Fruit fly (Drosophila melanogaster) whole organism, embryonic: ENCODE results near the gene CG44004.

ENCODE experiments used
- Asciz ChIP-seq: fragments of 200-800 bp; sonication (Bioruptor generic); optimal IDR thresholded peaks from 2 replicates; lab custom pipeline; 2017; ENCODE audit warnings: missing biosample characterization, mild to moderate bottlenecking, missing genetic modification characterization, missing genetic modification reagents
- Blimp-1 ChIP-seq: fragments of 200-800 bp; sonication (Bioruptor generic); optimal IDR thresholded peaks from 3 replicates; lab custom pipeline; 2018; ENCODE audit warnings: missing biosample characterization, missing genetic modification characterization, mild to moderate bottlenecking, moderate library complexity, missing genetic modification reagents
- CG10431 ChIP-seq: fragments of 200-800 bp; sonication (Bioruptor generic); optimal IDR thresholded peaks from 3 replicates; lab custom pipeline; 2018; ENCODE audit warnings: missing biosample characterization, mild to moderate bottlenecking, missing genetic modification characterization
- CG11560 ChIP-seq: fragments of 200-800 bp; sonication (Bioruptor generic); IDR thresholded peaks from 3 replicates; pipeline ENCODE4 v1.3.6; 2022; ENCODE audit warnings: missing biosample characterization, missing genetic modification characterization
- CG12104 ChIP-seq: fragments of 200-800 bp; sonication (Bioruptor generic); optimal IDR thresholded peaks from 3 replicates; lab custom pipeline; 2016; ENCODE audit warnings: missing biosample characterization, missing genetic modification characterization
- CG12219 ChIP-seq: fragments of 200-800 bp; sonication (Bioruptor generic); optimal IDR thresholded peaks from 3 replicates; lab custom pipeline; 2018; ENCODE audit warnings: missing biosample characterization, mild to moderate bottlenecking, missing genetic modification characterization
- CG13123 ChIP-seq: fragments of 200-800 bp; sonication (Bioruptor generic); optimal IDR thresholded peaks from 2 replicates; lab custom pipeline; 2016; ENCODE audit warnings: missing biosample characterization, missing genetic modification characterization
- CG18262 ChIP-seq: fragments of 200-800 bp; optimal IDR thresholded peaks from 3 replicates; lab custom pipeline; 2019; ENCODE audit warnings: missing biosample characterization, mild to moderate bottlenecking, missing genetic modification characterization, moderate library complexity
- CG2875 ChIP-seq: fragments of 200-800 bp; sonication (Bioruptor generic); optimal IDR thresholded peaks from 2 replicates; lab custom pipeline; 2017; ENCODE audit warnings: missing biosample characterization, mild to moderate bottlenecking, missing genetic modification characterization, missing genetic modification reagents
- CG32767 ChIP-seq: fragments of 200-800 bp; sonication (Bioruptor generic); IDR thresholded peaks from 2 replicates; pipeline ENCODE4 v1.3.6; 2022; ENCODE audit warnings: missing biosample characterization, missing genetic modification characterization
- CG3995 ChIP-seq: fragments of 200-800 bp; sonication (Bioruptor generic); optimal IDR thresholded peaks from 3 replicates; lab custom pipeline; 2016; ENCODE audit warnings: missing biosample characterization, missing genetic modification characterization
- CG4854 ChIP-seq: fragments of 200-800 bp; sonication (Bioruptor generic); optimal IDR thresholded peaks from 2 replicates; lab custom pipeline; 2016; ENCODE audit warnings: missing biosample characterization, missing genetic modification characterization, inconsistent platforms
- CG6813 ChIP-seq: fragments of 200-800 bp; sonication (Bioruptor generic); optimal IDR thresholded peaks from 2 replicates; lab custom pipeline; 2017; ENCODE audit warnings: missing biosample characterization, missing genetic modification characterization, mild to moderate bottlenecking, moderate library complexity, missing genetic modification reagents
- CG7372 ChIP-seq: fragments of 200-800 bp; sonication (Bioruptor generic); IDR thresholded peaks from 2 replicates; pipeline ENCODE4 v1.3.6; 2022; ENCODE audit warnings: missing biosample characterization, missing genetic modification characterization
- CG7556 ChIP-seq: fragments of 200-800 bp; sonication (Bioruptor generic); optimal IDR thresholded peaks from 2 replicates; lab custom pipeline; 2017; ENCODE audit warnings: missing biosample characterization, mild to moderate bottlenecking, missing genetic modification characterization
- CG8388 ChIP-seq: fragments of 200-800 bp; sonication (Bioruptor generic); optimal IDR thresholded peaks from 2 replicates; lab custom pipeline; 2019; ENCODE audit warnings: missing biosample characterization, mild to moderate bottlenecking, missing genetic modification characterization, moderate library complexity
- E2f2 ChIP-seq: fragments of 200-800 bp; sonication (Bioruptor generic); IDR thresholded peaks from 2 replicates; pipeline ENCODE4 v1.3.6; 2022; ENCODE audit warnings: missing biosample characterization, missing genetic modification characterization
- Hr78 ChIP-seq, 2 experiments: fragments of 200-800 bp in 1 of 2; fragments of >200 bp in 1 of 2; sonication (Bioruptor generic) in 1 of 2; optimal IDR thresholded peaks; 2 replicates each; lab custom pipeline; 2017 to 2019; ENCODE audit warnings: missing biosample characterization in 2 of 2, missing genetic modification characterization in 2 of 2, mild to moderate bottlenecking in 1 of 2, moderate library complexity in 1 of 2
- MBD-R2 ChIP-seq: fragments of 200-800 bp; sonication (Bioruptor generic); IDR thresholded peaks from 2 replicates; pipeline ENCODE4 v1.3.6; 2022; ENCODE audit warnings: missing biosample characterization, missing genetic modification characterization
- Optix ChIP-seq: fragments of 200-800 bp; sonication (Bioruptor generic); IDR thresholded peaks from 3 replicates; pipeline ENCODE4 v1.3.6; 2022; ENCODE audit warnings: missing biosample characterization, missing genetic modification characterization
- Ptx1 ChIP-seq: fragments of 200-800 bp; sonication (Bioruptor generic); IDR thresholded peaks from 2 replicates; pipeline ENCODE4 v1.3.6; 2022; ENCODE audit warnings: missing biosample characterization, missing genetic modification characterization
- Trl ChIP-seq, 3 experiments: fragments of >200 bp in 2 of 3; fragments of 200-800 bp in 1 of 3; sonication (Bioruptor generic) in 1 of 3; optimal IDR thresholded peaks; 2 replicates in 1 of 3; 3 replicates in 2 of 3; lab custom pipeline; 2016 to 2017; ENCODE audit warnings: missing biosample characterization in 1 of 3, missing genetic modification characterization in 1 of 3
- ac ChIP-seq: fragments of 200-800 bp; sonication (Bioruptor generic); optimal IDR thresholded peaks from 3 replicates; lab custom pipeline; 2017; ENCODE audit warnings: missing biosample characterization, mild to moderate bottlenecking, missing genetic modification characterization
- bsh ChIP-seq, 2 experiments: fragments of 200-800 bp; sonication (Bioruptor generic); optimal IDR thresholded peaks; 2 replicates each; lab custom pipeline; 2017 to 2018; ENCODE audit warnings: mild to moderate bottlenecking in 2 of 2, missing biosample characterization in 2 of 2, missing genetic modification characterization in 2 of 2, moderate library complexity in 1 of 2
- chinmo ChIP-seq: fragments of 200-800 bp; sonication (Bioruptor generic); IDR thresholded peaks from 4 replicates; pipeline ENCODE4 v1.3.6; 2022; ENCODE audit warnings: missing biosample characterization, missing genetic modification characterization; ENCODE audit not compliant: partially characterized antibody
- da ChIP-seq: fragments of 200-800 bp; sonication (Bioruptor generic); optimal IDR thresholded peaks from 2 replicates; lab custom pipeline; 2016; ENCODE audit warnings: missing biosample characterization, missing genetic modification characterization
- danr ChIP-seq: fragments of 200-800 bp; sonication (Bioruptor generic); IDR thresholded peaks from 2 replicates; pipeline ENCODE4 v1.3.6; 2022; ENCODE audit warnings: missing biosample characterization, missing genetic modification characterization
- dati ChIP-seq: fragments of 200-800 bp; sonication (Bioruptor generic); IDR thresholded peaks from 2 replicates; pipeline ENCODE4 v1.3.6; 2022; ENCODE audit warnings: missing biosample characterization, missing genetic modification characterization
- dmrt99B ChIP-seq: fragments of 200-800 bp; sonication (Bioruptor generic); optimal IDR thresholded peaks from 2 replicates; lab custom pipeline; 2018; ENCODE audit warnings: missing biosample characterization, mild to moderate bottlenecking, missing genetic modification characterization, moderate library complexity
- ems ChIP-seq: fragments of 200-800 bp; sonication (Bioruptor generic); optimal IDR thresholded peaks from 3 replicates; lab custom pipeline; 2016; ENCODE audit warnings: missing biosample characterization, missing genetic modification characterization
- hth ChIP-seq: fragments of >200 bp; optimal IDR thresholded peaks from 2 replicates; lab custom pipeline; 2017; ENCODE audit warnings: inconsistent platforms
- lab ChIP-seq: fragments of 200-800 bp; sonication (Bioruptor generic); optimal IDR thresholded peaks from 3 replicates; lab custom pipeline; 2017; ENCODE audit warnings: missing biosample characterization, missing genetic modification characterization, mild to moderate bottlenecking, moderate library complexity, missing genetic modification reagents
- nau ChIP-seq: fragments of 200-800 bp; sonication (Bioruptor generic); optimal IDR thresholded peaks from 3 replicates; lab custom pipeline; 2017; ENCODE audit warnings: missing biosample characterization, mild to moderate bottlenecking, missing genetic modification characterization, missing genetic modification reagents
- nom ChIP-seq: fragments of 200-800 bp; sonication (Bioruptor generic); optimal IDR thresholded peaks from 2 replicates; lab custom pipeline; 2017; ENCODE audit warnings: missing biosample characterization, missing genetic modification characterization, mild to moderate bottlenecking, moderate library complexity, missing genetic modification reagents
- pho ChIP-seq: fragments of 200-800 bp; sonication (Bioruptor generic); optimal IDR thresholded peaks from 2 replicates; lab custom pipeline; 2016; ENCODE audit warnings: missing biosample characterization, missing genetic modification characterization
- stwl ChIP-seq: fragments of 200-800 bp; sonication (Bioruptor generic); optimal IDR thresholded peaks from 3 replicates; lab custom pipeline; 2018; ENCODE audit warnings: missing biosample characterization, mild to moderate bottlenecking, missing genetic modification characterization, moderate library complexity
- tgo ChIP-seq: fragments of 200-800 bp; sonication (Bioruptor generic); IDR thresholded peaks from 3 replicates; pipeline ENCODE4 v1.3.6; 2022; ENCODE audit warnings: missing biosample characterization, missing genetic modification characterization
- wdn ChIP-seq: fragments of 200-800 bp; sonication (Bioruptor generic); IDR thresholded peaks from 2 replicates; pipeline ENCODE4 v1.3.6; 2022; ENCODE audit warnings: missing biosample characterization, missing genetic modification characterization
- zf30C ChIP-seq: fragments of 200-800 bp; sonication (Bioruptor generic); optimal IDR thresholded peaks from 3 replicates; lab custom pipeline; 2018; ENCODE audit warnings: missing biosample characterization, mild to moderate bottlenecking, missing genetic modification characterization

CG44004 gene

dm6 chr3L:18076649-18077048, 3.0 kb upstream of the CG44004 start:
- no peak for TF ChIP-seq lab
- TF ChIP-seq Blimp-1 (GFP tag; lab: Kevin White, UChicago), result peak; percentile 73
- peak; percentile 20 for TF ChIP-seq stwl (tag; lab: Kevin White, UChicago)
- peak in 1 of 2 experiments; percentile 22 for TF ChIP-seq bsh (GFP tag; optimal IDR thresholded peaks at IDR 0.05; lab: Kevin White, UChicago)

dm6 chr3L:18075853-18076252, 2.2 kb upstream of the CG44004 start:
- no peak for TF ChIP-seq CG3995 (GFP tag; lab: Kevin White, UChicago)
- no peak for TF ChIP-seq Hr78 (GFP tag; optimal IDR thresholded peaks at IDR 0.05; lab: Kevin White, UChicago)
- TF ChIP-seq E2f2 (GFP tag; lab: Robert Waterston, UW), result no peak
- TF ChIP-seq dmrt99B, result no peak
- TF ChIP-seq CG2875 (GFP tag; lab: Kevin White, UChicago), result no peak
- TF ChIP-seq CG12104 (GFP tag; lab: Kevin White, UChicago), result no peak

dm6 chr3L:18074988-18075387, 1.3 kb upstream of the CG44004 start:
- TF ChIP-seq da, result no peak
- peak in 1 of 2 experiments; percentile 3 for TF ChIP-seq Trl (optimal IDR thresholded peaks at IDR 0.05; lab: Kevin White, UChicago)
- no peak for TF ChIP-seq Trl (GFP tag; optimal IDR thresholded peaks at IDR 0.05; lab: Kevin White, UChicago)
- no peak for TF ChIP-seq Asciz (GFP tag; lab: Kevin White, UChicago)
- TF ChIP-seq hth (lab: Kevin White, UChicago), result no peak
- no peak for TF ChIP-seq pho (GFP tag; lab: Kevin White, UChicago)
- no peak for TF ChIP-seq CG10431
- no peak for TF ChIP-seq Optix (GFP tag; lab: Robert Waterston, UW)
- TF ChIP-seq CG7556 (GFP tag; lab: Kevin White, UChicago), result no peak
- peak; percentile 33 for TF ChIP-seq nom (GFP tag; lab: Kevin White, UChicago)
- TF ChIP-seq tgo, result no peak
- TF ChIP-seq CG12219 (GFP tag; lab: Kevin White, UChicago), result no peak
- no peak for TF ChIP-seq nau (GFP tag; lab: Kevin White, UChicago)
- peak in 1 of 2 experiments; percentile 14 for TF ChIP-seq bsh (GFP tag; optimal IDR thresholded peaks at IDR 0.05; lab: Kevin White, UChicago)
- TF ChIP-seq wdn (GFP tag; lab: Robert Waterston, UW), result no peak
- no peak for TF ChIP-seq chinmo (GFP tag; lab: Robert Waterston, UW)
- no peak for TF ChIP-seq CG6813 (GFP tag; lab: Kevin White, UChicago)

dm6 chr3L:18072023-18072422, 1.6 kb downstream of the CG44004 start, which contains the start of gene CG44005:
TSS of gene CG44005 (minus strand) at chr3L:18072123.
- TF ChIP-seq CG11560 (tag; lab: Robert Waterston, UW), result no peak
- no peak for TF ChIP-seq CG18262
- TF ChIP-seq CG7372 (GFP tag; lab: Robert Waterston, UW), result no peak
- TF ChIP-seq danr (GFP tag; lab: Robert Waterston, UW), result no peak
- no peak for TF ChIP-seq zf30C
- TF ChIP-seq ems (GFP tag; lab: Kevin White, UChicago), result no peak
- TF ChIP-seq CG8388, result no peak
- no peak for TF ChIP-seq dati

dm6 chr3L:18070050-18070449, 3.6 kb downstream of the CG44004 start, which contains the start of gene CG44006:
TSS of gene CG44006 (minus strand) at chr3L:18070150.
- no peak for TF ChIP-seq CG13123
- TF ChIP-seq MBD-R2 (GFP tag; lab: Robert Waterston, UW), result no peak
- TF ChIP-seq Ptx1 (GFP tag; lab: Robert Waterston, UW), result no peak
- no peak for TF ChIP-seq CG4854 (GFP tag; lab: Kevin White, UChicago)
- TF ChIP-seq CG32767 (GFP tag; lab: Robert Waterston, UW), result no peak
- TF ChIP-seq nom (GFP tag; lab: Kevin White, UChicago), result peak; percentile 4
- TF ChIP-seq Trl (optimal IDR thresholded peaks at IDR 0.05; lab: Kevin White, UChicago), result peak in 1 of 2 experiments; percentile 7
- no peak for TF ChIP-seq Trl (GFP tag; optimal IDR thresholded peaks at IDR 0.05; lab: Kevin White, UChicago)
- no peak for TF ChIP-seq ac (GFP tag; lab: Kevin White, UChicago)
